Fruit fly (Drosophila melanogaster): Measurements from ENCODE around the gene CG31221.

Gene CG31221

DNA sequence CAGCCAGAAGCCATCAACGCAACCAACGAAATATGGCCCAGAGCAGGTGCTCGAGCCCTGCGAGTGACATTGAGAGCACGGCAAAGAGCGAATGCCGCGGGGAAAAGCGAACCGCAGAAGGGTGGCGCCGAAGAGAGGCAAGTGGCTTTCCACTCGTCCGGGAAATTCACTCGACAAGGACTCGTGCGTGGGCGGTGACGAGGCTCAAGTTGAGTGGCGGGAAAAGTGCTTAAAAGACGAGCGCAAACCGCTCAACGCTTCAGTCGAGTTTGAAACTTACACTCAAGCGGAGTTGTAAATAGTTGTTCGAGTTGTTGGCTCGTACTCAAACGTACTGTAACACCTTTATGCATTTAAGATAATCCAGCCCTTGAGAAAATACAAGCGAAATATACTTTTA is at the start of gene CG31221 (continued):
- TF ChIP-seq ewg (GFP tag; optimal IDR thresholded peaks at IDR 0.05) = no peak
- TF ChIP-seq gce (GFP tag; IDR thresholded peaks at IDR 0.05) = no peak
- no peak for TF ChIP-seq CG5953 (GFP tag; IDR thresholded peaks at IDR 0.05)
- 0 out of 3 replicates have a peak, but pooled peaks have one; percentile 44 for TF ChIP-seq CG11456 (GFP tag; IDR thresholded peaks at IDR 0.05)
- TF ChIP-seq Sry-β (GFP tag; optimal IDR thresholded peaks at IDR 0.05) = no peak
- no peak for TF ChIP-seq CG34224 (GFP tag; IDR thresholded peaks at IDR 0.05; ENCODE audit: partially characterized antibody)
- TF ChIP-seq zfh1 (GFP tag; IDR thresholded peaks at IDR 0.05) = no peak
- no peak for TF ChIP-seq vfl (GFP tag; optimal IDR thresholded peaks at IDR 0.05)
- no peak for TF ChIP-seq NFAT (GFP tag; IDR thresholded peaks at IDR 0.05)
- TF ChIP-seq Atf3 (GFP tag; optimal IDR thresholded peaks at IDR 0.05) = no peak
- no peak for TF ChIP-seq cas (GFP tag; IDR thresholded peaks at IDR 0.05)
- 0 out of 2 replicates have a peak, but pooled peaks have one; percentile 5 for TF ChIP-seq sisA (GFP tag; IDR thresholded peaks at IDR 0.05)
- TF ChIP-seq Drgx (GFP tag; IDR thresholded peaks at IDR 0.05) = no peak
- TF ChIP-seq Deaf1 (tag; optimal IDR thresholded peaks at IDR 0.05) = peak; percentile 64
- TF ChIP-seq amos (GFP tag; IDR thresholded peaks at IDR 0.05; ENCODE audit: partially characterized antibody) = peak; percentile 41; the same call in 1 of the 2 replicates
- no peak for TF ChIP-seq CG13775 (GFP tag; optimal IDR thresholded peaks at IDR 0.05)
- TF ChIP-seq ken (GFP tag; IDR thresholded peaks at IDR 0.05) = no peak
- no peak for TF ChIP-seq CG6765 (GFP tag; optimal IDR thresholded peaks at IDR 0.05)
- TF ChIP-seq Hr39 (optimal IDR thresholded peaks at IDR 0.05) = no peak
- TF ChIP-seq gro (GFP tag; optimal IDR thresholded peaks at IDR 0.05) = no peak
- no peak for TF ChIP-seq CG8281 (tag; optimal IDR thresholded peaks at IDR 0.05)
- TF ChIP-seq bab2 (GFP tag; optimal IDR thresholded peaks at IDR 0.05) = no peak
- TF ChIP-seq br (optimal IDR thresholded peaks at IDR 0.05) = no peak
- TF ChIP-seq CG3726 (GFP tag; IDR thresholded peaks at IDR 0.05) = no peak
- TF ChIP-seq CG2129 (GFP tag; IDR thresholded peaks at IDR 0.05; ENCODE audit: partially characterized antibody) = no peak
- TF ChIP-seq Doc2 (GFP tag; IDR thresholded peaks at IDR 0.05) = no peak
- TF ChIP-seq z (GFP tag; IDR thresholded peaks at IDR 0.05) = peak; percentile 93
- TF ChIP-seq ara (GFP tag; IDR thresholded peaks at IDR 0.05) = peak; percentile 25; the same call in 1 of the 2 replicates
- no peak for TF ChIP-seq Hr78 (GFP tag; optimal IDR thresholded peaks at IDR 0.05)
- no peak for TF ChIP-seq CG18764 (GFP tag; optimal IDR thresholded peaks at IDR 0.05)
- no peak for TF ChIP-seq CG3163 (GFP tag; optimal IDR thresholded peaks at IDR 0.05)
- TF ChIP-seq CG5245 (GFP tag; optimal IDR thresholded peaks at IDR 0.05) = no peak
- TF ChIP-seq eve (GFP tag; optimal IDR thresholded peaks at IDR 0.05) = no peak
- no peak for TF ChIP-seq mld (GFP tag; IDR thresholded peaks at IDR 0.05; ENCODE audit: partially characterized antibody)
- no peak for TF ChIP-seq repo (GFP tag; optimal IDR thresholded peaks at IDR 0.05)
- TF ChIP-seq H15 (GFP tag; IDR thresholded peaks at IDR 0.05) = no peak

DNA sequence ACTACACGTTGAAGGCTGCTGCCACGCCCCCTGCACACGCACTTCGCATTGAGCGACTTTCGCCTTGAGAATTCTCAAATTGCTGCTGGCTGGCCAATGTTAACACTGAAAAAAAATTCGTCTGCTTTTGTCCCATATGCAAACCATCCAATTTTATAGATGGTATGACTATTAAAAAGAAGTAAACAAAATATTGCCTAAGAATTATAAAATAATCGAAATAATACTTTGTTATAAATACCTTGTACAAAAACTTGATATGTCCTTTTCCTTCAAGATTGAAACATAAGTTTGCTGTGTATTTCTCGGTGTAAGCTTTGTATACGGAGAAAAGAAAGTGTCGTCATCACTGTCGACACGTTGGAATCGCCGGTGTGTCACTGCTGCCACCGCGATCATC is 49.6 kb upstream of the CG31221 start:
- TF ChIP-seq Drgx (GFP tag; IDR thresholded peaks at IDR 0.05) (no peak), cwo (GFP tag; optimal IDR thresholded peaks at IDR 0.05) (no peak), scrt (GFP tag; optimal IDR thresholded peaks at IDR 0.05) (no peak)

DNA sequence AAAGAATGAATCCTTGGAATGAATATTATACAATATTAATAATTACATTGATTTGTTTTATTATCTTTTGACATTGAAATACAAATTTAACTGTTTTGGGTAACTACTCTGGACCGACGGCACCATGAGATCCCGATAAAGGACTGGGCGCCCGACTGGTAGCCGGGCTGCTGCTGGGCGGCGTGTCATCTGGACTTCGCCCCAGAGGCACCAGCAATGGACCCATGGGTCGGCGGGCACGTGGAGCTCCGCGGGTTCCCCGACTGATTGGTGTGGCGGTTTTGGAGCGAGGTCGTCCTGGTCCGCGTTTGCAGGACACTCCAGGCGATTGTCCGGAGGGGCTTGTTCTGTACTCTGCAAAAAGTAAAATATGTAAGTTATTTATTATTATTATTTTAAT is 43.4 kb upstream of the CG31221 start:
- no peak for TF ChIP-seq fu2 (GFP tag; optimal IDR thresholded peaks at IDR 0.05)
- no peak for TF ChIP-seq D19B (GFP tag; optimal IDR thresholded peaks at IDR 0.05)
- no peak for TF ChIP-seq pita (GFP tag; optimal IDR thresholded peaks at IDR 0.05)
- no peak for TF ChIP-seq CG10267 (tag; optimal IDR thresholded peaks at IDR 0.05)
- TF ChIP-seq vnd (GFP tag; IDR thresholded peaks at IDR 0.05; ENCODE audit: partially characterized antibody) = no peak
- TF ChIP-seq CG42726 (GFP tag; IDR thresholded peaks at IDR 0.05; ENCODE audit: partially characterized antibody) = no peak
- no peak for TF ChIP-seq CG8924 (tag; optimal IDR thresholded peaks at IDR 0.05)
- TF ChIP-seq Ets65A (GFP tag) = peak; percentile 91
- no peak for TF ChIP-seq CG5953 (GFP tag; IDR thresholded peaks at IDR 0.05)

Data from whole organism, embryonic.